Worm (Caenorhabditis elegans) whole organism, L1 larva: ENCODE data around the gene ceh-28.

Experiments used
- dsc-1 ChIP-seq: sonication (generic microtip); optimal IDR thresholded peaks from 2 replicates; lab custom pipeline; 2016; ENCODE audit warnings: mild to moderate bottlenecking, missing genetic modification characterization, missing compliant biosample characterization
- lin-13 ChIP-seq: fragments of 150-350 bp; optimal IDR thresholded peaks from 2 replicates; lab custom pipeline; 2014; ENCODE audit warnings: missing biosample characterization, missing genetic modification reagents, missing genetic modification characterization
- mep-1 ChIP-seq: fragments of 150-350 bp; optimal IDR thresholded peaks from 2 replicates; lab custom pipeline; 2014; ENCODE audit warnings: missing biosample characterization, missing genetic modification characterization
- nhr-11 ChIP-seq: fragments of 150-350 bp; optimal IDR thresholded peaks from 2 replicates; lab custom pipeline; 2014; ENCODE audit warnings: missing biosample characterization, missing genetic modification characterization
- nhr-90 ChIP-seq: sonication (generic microtip); optimal IDR thresholded peaks from 2 replicates; lab custom pipeline; 2016; ENCODE audit warnings: mild to moderate bottlenecking, missing genetic modification characterization, missing compliant biosample characterization; ENCODE audit not compliant: poor library complexity
- unc-30 ChIP-seq: sonication (generic microtip); optimal IDR thresholded peaks from 2 replicates; lab custom pipeline; 2017; ENCODE audit warnings: missing biosample characterization, missing genetic modification characterization
- unc-62 ChIP-seq: fragments of 150-350 bp; optimal IDR thresholded peaks from 2 replicates; lab custom pipeline; 2014; ENCODE audit warnings: missing biosample characterization, missing genetic modification reagents, missing genetic modification characterization
- vab-15 ChIP-seq: sonication (generic microtip); optimal IDR thresholded peaks from 2 replicates; lab custom pipeline; 2017; ENCODE audit warnings: missing genotype, mild to moderate bottlenecking, missing genetic modification characterization, missing compliant biosample characterization
- ztf-4 ChIP-seq: fragments of 150-350 bp; optimal IDR thresholded peaks from 2 replicates; lab custom pipeline; 2014; ENCODE audit warnings: missing biosample characterization, missing genetic modification characterization

DNA sequence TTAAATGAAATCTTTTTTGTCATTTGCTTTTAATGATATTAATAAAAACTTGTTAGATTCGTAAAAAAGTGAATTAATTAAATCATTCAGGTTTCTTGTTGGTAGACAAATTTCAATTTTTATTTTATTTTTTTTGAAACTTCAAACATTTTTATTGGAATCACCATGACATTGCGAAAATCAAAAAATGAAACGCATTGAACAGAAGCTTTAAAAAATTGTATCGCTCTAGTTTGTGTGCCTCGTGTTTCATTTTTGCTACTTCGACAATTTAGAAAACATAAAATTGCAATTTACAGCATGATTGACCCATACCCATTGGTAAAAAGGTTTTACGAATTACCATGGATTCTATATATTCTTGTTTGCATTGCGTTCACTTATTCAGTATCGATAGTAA is 9.8 kb downstream of the ceh-28 start, which contains the start of gene R03G8.1:
- no peak for TF ChIP-seq dsc-1
- TF ChIP-seq nhr-90 (tag; lab: Kevin White, UChicago) = no peak
- no peak for TF ChIP-seq nhr-11
- TF ChIP-seq vab-15 (tag; lab: Kevin White, UChicago) = no peak
- no peak for TF ChIP-seq mep-1 (tag; lab: Kevin White, UChicago)
- no peak for TF ChIP-seq lin-13 (GFP tag; lab: Kevin White, UChicago)
- no peak for TF ChIP-seq ztf-4 (tag; lab: Kevin White, UChicago)
- TF ChIP-seq unc-62 (GFP tag; lab: Kevin White, UChicago) = no peak
- no peak for TF ChIP-seq unc-30 (tag; lab: Kevin White, UChicago)
